Fruit fly (Drosophila melanogaster) whole organism, pupa: ENCODE data around the gene CG32708.

Source experiments
- CG10348 ChIP-seq: fragments of 200-800 bp; sonication (Bioruptor generic); IDR thresholded peaks from 2 replicates; pipeline ENCODE4 v1.3.6; 2022; ENCODE audit warnings: missing biosample characterization, missing genetic modification characterization
- CG14655 ChIP-seq: fragments of 200-800 bp; sonication (Bioruptor generic); optimal IDR thresholded peaks from 3 replicates; lab custom pipeline; 2017; ENCODE audit warnings: mild to moderate bottlenecking, missing biosample characterization, missing genetic modification reagents, missing genetic modification characterization
- CG17806 ChIP-seq: fragments of 200-800 bp; sonication (Bioruptor generic); optimal IDR thresholded peaks from 2 replicates; lab custom pipeline; 2018; ENCODE audit warnings: missing biosample characterization, mild to moderate bottlenecking, missing genetic modification characterization, moderate library complexity
- CG32121 ChIP-seq: fragments of 200-800 bp; sonication (Bioruptor generic); IDR thresholded peaks from 2 replicates; pipeline ENCODE4 v1.3.6; 2022; ENCODE audit warnings: missing biosample characterization, missing genetic modification characterization
- CG8159 ChIP-seq: fragments of 200-800 bp; sonication (Bioruptor generic); optimal IDR thresholded peaks from 3 replicates; lab custom pipeline; 2018; ENCODE audit warnings: missing biosample characterization, mild to moderate bottlenecking, missing genetic modification characterization, moderate library complexity
- EcR ChIP-seq: fragments of 200-800 bp; sonication (Bioruptor generic); optimal IDR thresholded peaks from 3 replicates; lab custom pipeline; 2019; ENCODE audit warnings: missing biosample characterization, missing genetic modification characterization, mild to moderate bottlenecking, moderate library complexity, missing genetic modification reagents
- Pif1B ChIP-seq: fragments of 200-800 bp; sonication (Bioruptor generic); optimal IDR thresholded peaks from 3 replicates; lab custom pipeline; 2016; ENCODE audit warnings: missing biosample characterization, missing genetic modification characterization
- Snoo ChIP-seq: fragments of 200-800 bp; sonication (Bioruptor generic); optimal IDR thresholded peaks from 3 replicates; lab custom pipeline; 2017; ENCODE audit warnings: missing biosample characterization, mild to moderate bottlenecking, missing genetic modification characterization, inconsistent platforms
- fd96Ca ChIP-seq: fragments of 200-800 bp; sonication (Bioruptor generic); IDR thresholded peaks from 3 replicates; pipeline ENCODE4 v1.3.6; 2022; ENCODE audit warnings: missing biosample characterization, missing genetic modification characterization
- gl ChIP-seq: fragments of 200-800 bp; sonication (Bioruptor generic); optimal IDR thresholded peaks from 2 replicates; lab custom pipeline; 2018; ENCODE audit warnings: missing biosample characterization, mild to moderate bottlenecking, missing genetic modification characterization

DNA sequence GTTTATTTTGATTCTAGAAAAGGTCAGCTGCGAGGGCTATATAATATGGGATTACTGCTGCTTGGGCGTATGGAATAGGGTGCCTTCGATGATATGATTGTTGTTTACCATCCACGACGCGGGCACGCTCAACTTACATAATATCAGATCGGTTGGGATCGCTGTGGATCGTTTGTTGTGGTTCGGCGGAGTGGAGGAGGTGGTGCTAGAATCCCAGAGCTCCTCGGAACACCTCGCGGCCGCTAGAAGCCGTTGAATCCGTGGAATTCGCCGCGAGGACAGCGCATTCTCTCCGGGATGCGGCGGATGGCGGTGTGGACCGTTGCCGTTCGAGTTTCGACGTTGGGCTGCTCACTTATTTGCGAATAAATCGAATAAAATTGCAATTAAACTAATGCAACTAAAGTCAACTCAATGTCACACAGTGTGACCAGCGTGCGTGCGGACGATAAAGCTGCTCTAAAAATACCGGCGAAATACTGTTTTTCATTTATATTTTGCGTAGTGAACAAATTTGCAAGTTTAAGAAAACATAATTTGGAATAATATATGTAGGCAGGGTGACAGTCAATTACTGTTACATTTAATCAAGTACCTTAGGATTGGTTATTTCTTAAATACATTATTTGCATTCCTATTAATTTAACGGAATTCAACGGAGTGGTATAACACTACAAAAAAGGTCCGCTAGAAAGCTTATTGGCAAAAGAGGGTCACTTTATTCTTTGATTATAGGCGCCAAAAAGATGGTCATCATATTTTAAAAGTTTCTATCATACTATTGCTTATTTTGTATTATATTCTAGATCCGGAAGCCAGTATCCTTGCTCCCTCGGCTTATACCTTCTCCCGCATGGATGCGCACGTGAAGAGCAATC, 17.8 kb downstream of the CG32708 start, which contains the start of gene CG7766:
- TF ChIP-seq CG10348 (GFP tag; lab: Robert Waterston, UW): no peak
- TF ChIP-seq CG14655: no peak
- TF ChIP-seq CG17806 (tag; lab: Kevin White, UChicago): no peak
- TF ChIP-seq EcR (GFP tag; lab: Kevin White, UChicago): no peak
- TF ChIP-seq fd96Ca (GFP tag; lab: Robert Waterston, UW): no peak
- no peak for TF ChIP-seq gl (tag; lab: Kevin White, UChicago)
- TF ChIP-seq CG8159 (tag; lab: Kevin White, UChicago): no peak
- TF ChIP-seq CG32121 (GFP tag; lab: Robert Waterston, UW): no peak
- no peak for TF ChIP-seq Snoo
- no peak for TF ChIP-seq Pif1B (GFP tag; lab: Kevin White, UChicago)
